Comparison of ENCODE assay signal across 5 worm cellular contexts in the genomic region with DNA sequence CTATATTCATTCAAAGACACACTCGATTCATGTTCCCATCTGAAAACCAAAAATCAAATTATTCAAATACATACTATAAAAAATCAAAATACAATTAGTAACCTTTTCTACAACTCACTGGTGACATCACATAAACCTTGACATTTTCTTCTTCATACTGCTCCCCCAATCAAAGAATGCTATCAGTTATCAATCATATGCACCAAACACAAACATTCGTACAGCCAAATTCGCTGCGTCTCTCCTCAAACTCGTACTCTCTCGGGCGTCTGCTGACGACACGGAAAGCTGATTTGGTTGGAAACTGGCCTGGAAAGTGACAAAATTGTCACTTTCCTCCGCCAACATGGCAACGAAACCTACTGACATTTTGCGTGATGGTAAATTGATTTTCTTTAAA.
TF ChIP-seq lines count a peak whose summit lies in the region.

Gene plc-2 (plus strand): TSS at position 196 of the 400 bp plus-strand sequence.

TF ChIP-seq in whole organism, L1 larva, 84 proteins besides CTCF, POLR2A, EP300 and RAD21:
- TF ChIP-seq lin-35 (GFP tag; optimal IDR thresholded peaks at IDR 0.05; lab: Kevin White, UChicago), result peak in 1 of 2 experiments; percentile 33
- no peak for TF ChIP-seq zag-1 (tag; optimal IDR thresholded peaks at IDR 0.05; lab: Kevin White, UChicago)
- TF ChIP-seq tlp-1 (tag; optimal IDR thresholded peaks at IDR 0.05; lab: Kevin White, UChicago), result no peak
- TF ChIP-seq sox-4 (tag; optimal IDR thresholded peaks at IDR 0.05; lab: Kevin White, UChicago), result no peak
- TF ChIP-seq lin-15B (tag; optimal IDR thresholded peaks at IDR 0.05; lab: Kevin White, UChicago), result no peak
- TF ChIP-seq efl-1 (optimal IDR thresholded peaks at IDR 0.05; lab: Kevin White, UChicago), result no peak
- TF ChIP-seq efl-1 (GFP tag; optimal IDR thresholded peaks at IDR 0.05 in 1 of 2; lab: Kevin White, UChicago), result peak in 1 of 2 experiments; percentile 16
- TF ChIP-seq nhr-85 (tag; lab: Kevin White, UChicago), result peak; percentile 27
- peak; percentile 55 for TF ChIP-seq elt-2 (tag; optimal IDR thresholded peaks at IDR 0.05; lab: Kevin White, UChicago)

TF ChIP-seq in whole organism, L2 larva, 48 proteins besides CTCF, POLR2A, EP300 and RAD21:
- TF ChIP-seq F13H6.1 (tag; optimal IDR thresholded peaks at IDR 0.05; lab: Kevin White, UChicago), result no peak
- TF ChIP-seq nhr-12 (tag; optimal IDR thresholded peaks at IDR 0.05; lab: Kevin White, UChicago), result no peak
- no peak for TF ChIP-seq elt-1 (tag; optimal IDR thresholded peaks at IDR 0.05; lab: Kevin White, UChicago)
- TF ChIP-seq nhr-129 (tag; optimal IDR thresholded peaks at IDR 0.05; lab: Kevin White, UChicago), result no peak
- TF ChIP-seq sma-9 (GFP tag; optimal IDR thresholded peaks at IDR 0.05; lab: Kevin White, UChicago), result no peak
- TF ChIP-seq sma-9 (tag; optimal IDR thresholded peaks at IDR 0.05; lab: Kevin White, UChicago), result no peak
- no peak for TF ChIP-seq nhr-11 (tag; optimal IDR thresholded peaks at IDR 0.05; lab: Kevin White, UChicago)
- no peak for TF ChIP-seq aly-2 (tag; optimal IDR thresholded peaks at IDR 0.05; lab: Kevin White, UChicago)
- no peak for TF ChIP-seq ztf-4 (tag; optimal IDR thresholded peaks at IDR 0.05; lab: Kevin White, UChicago)
- no peak for TF ChIP-seq gmeb-1 (tag; optimal IDR thresholded peaks at IDR 0.05; lab: Kevin White, UChicago)
- TF ChIP-seq lin-39 (tag; optimal IDR thresholded peaks at IDR 0.05; lab: Kevin White, UChicago), result no peak
- TF ChIP-seq crh-2 (tag; optimal IDR thresholded peaks at IDR 0.05; lab: Kevin White, UChicago), result peak; percentile 18
- no peak for TF ChIP-seq egl-27 (tag; optimal IDR thresholded peaks at IDR 0.05; lab: Kevin White, UChicago)
- TF ChIP-seq mab-5 (tag; optimal IDR thresholded peaks at IDR 0.05; lab: Kevin White, UChicago), result no peak
- TF ChIP-seq skn-1 (tag; optimal IDR thresholded peaks at IDR 0.05; lab: Kevin White, UChicago), result no peak
- TF ChIP-seq nhr-25 (tag; optimal IDR thresholded peaks at IDR 0.05; lab: Kevin White, UChicago), result no peak
- peak; percentile 76 for TF ChIP-seq fos-1 (tag; optimal IDR thresholded peaks at IDR 0.05; lab: Kevin White, UChicago)

TF ChIP-seq in whole organism, L3 larva, 47 proteins besides CTCF, POLR2A, EP300 and RAD21:
- peak; percentile 78 for TF ChIP-seq pqm-1 (tag; optimal IDR thresholded peaks at IDR 0.05; lab: Kevin White, UChicago)
- TF ChIP-seq R02D3.7 (tag; optimal IDR thresholded peaks at IDR 0.05; lab: Kevin White, UChicago), result no peak
- no peak for TF ChIP-seq mdl-1 (tag; optimal IDR thresholded peaks at IDR 0.05; lab: Kevin White, UChicago)
- TF ChIP-seq fos-1 (tag; optimal IDR thresholded peaks at IDR 0.05; lab: Kevin White, UChicago), result no peak
- TF ChIP-seq ama-1 (optimal IDR thresholded peaks at IDR 0.05; lab: Kevin White, UChicago), result no peak
- no peak for TF ChIP-seq hmg-11 (tag; optimal IDR thresholded peaks at IDR 0.05; lab: Kevin White, UChicago)
- no peak for TF ChIP-seq zag-1 (tag; optimal IDR thresholded peaks at IDR 0.05; lab: Kevin White, UChicago)
- no peak for TF ChIP-seq eor-1 (tag; optimal IDR thresholded peaks at IDR 0.05; lab: Kevin White, UChicago)
- peak; percentile 47 for TF ChIP-seq jun-1 (tag; optimal IDR thresholded peaks at IDR 0.05; lab: Kevin White, UChicago)
- TF ChIP-seq egl-5 (tag; optimal IDR thresholded peaks at IDR 0.05; lab: Kevin White, UChicago), result no peak
- TF ChIP-seq pha-4 (tag; optimal IDR thresholded peaks at IDR 0.05; lab: Kevin White, UChicago), result peak; percentile 44
- TF ChIP-seq lin-15B (tag; optimal IDR thresholded peaks at IDR 0.05; lab: Kevin White, UChicago), result no peak
- peak; percentile 82 for TF ChIP-seq elt-2 (tag; optimal IDR thresholded peaks at IDR 0.05; lab: Kevin White, UChicago)
- no peak for TF ChIP-seq nhr-76 (tag; optimal IDR thresholded peaks at IDR 0.05; lab: Kevin White, UChicago)
- no peak for TF ChIP-seq aly-2 (tag; optimal IDR thresholded peaks at IDR 0.05; lab: Kevin White, UChicago)

TF ChIP-seq in whole organism, L4 larva, 104 proteins besides CTCF, POLR2A, EP300 and RAD21 (continues in another document):
- TF ChIP-seq mxl-2 (GFP tag; conservative IDR thresholded peaks at IDR 0.05; lab: Robert Waterston, UW) (no peak), spr-1 (tag; optimal IDR thresholded peaks at IDR 0.05; lab: Kevin White, UChicago) (no peak), mxl-3 (GFP tag; optimal IDR thresholded peaks at IDR 0.05; lab: Kevin White, UChicago) (peak; percentile 24), nhr-77 (tag; optimal IDR thresholded peaks at IDR 0.05; lab: Kevin White, UChicago) (peak; percentile 31), mep-1 (tag; optimal IDR thresholded peaks at IDR 0.05; lab: Kevin White, UChicago) (peak; percentile 13), nhr-237 (tag; optimal IDR thresholded peaks at IDR 0.05; lab: Kevin White, UChicago) (no peak), nhr-42 (GFP tag; IDR thresholded peaks at IDR 0.05; lab: Robert Waterston, UW) (no peak), spr-3 (GFP tag; optimal IDR thresholded peaks at IDR 0.05; lab: Kevin White, UChicago) (no peak), ceh-82 (tag; optimal IDR thresholded peaks at IDR 0.05; lab: Kevin White, UChicago) (no peak), ama-1 (optimal IDR thresholded peaks at IDR 0.05; lab: Kevin White, UChicago) (no peak), lsy-2 (tag; optimal IDR thresholded peaks at IDR 0.05; lab: Kevin White, UChicago) (no peak), lin-15B (tag; optimal IDR thresholded peaks at IDR 0.05; lab: Kevin White, UChicago) (no peak), R02D3.7 (tag; optimal IDR thresholded peaks at IDR 0.05; lab: Kevin White, UChicago) (no peak), hlh-30 (tag; optimal IDR thresholded peaks at IDR 0.05; lab: Kevin White, UChicago; ENCODE audit: insufficient read depth) (peak; percentile 44), dpl-1 (GFP tag; optimal IDR thresholded peaks at IDR 0.05; lab: Kevin White, UChicago) (no peak), unc-62 (GFP tag; optimal IDR thresholded peaks at IDR 0.05 in 1 of 2; lab: Kevin White, UChicago) (peak in 1 of 2 experiments; percentile 13), unc-62 (tag; optimal IDR thresholded peaks at IDR 0.05; lab: Kevin White, UChicago) (no peak), nhr-11 (tag; optimal IDR thresholded peaks at IDR 0.05; lab: Kevin White, UChicago) (no peak), lin-38 (GFP tag; IDR thresholded peaks at IDR 0.05; lab: Robert Waterston, UW) (peak; percentile 35; the same call in 1 of the 2 replicates), set-16 (GFP tag; IDR thresholded peaks at IDR 0.05; lab: Robert Waterston, UW) (no peak), pha-4 (GFP tag; IDR thresholded peaks at IDR 0.05; lab: Robert Waterston, UW) (no peak), pha-4 (tag; optimal IDR thresholded peaks at IDR 0.05; lab: Kevin White, UChicago) (peak; percentile 32), nhr-28 (tag; optimal IDR thresholded peaks at IDR 0.05; lab: Kevin White, UChicago) (peak; percentile 82), snpc-1.2 (GFP tag; IDR thresholded peaks at IDR 0.05; lab: Robert Waterston, UW) (no peak), mdl-1 (tag; optimal IDR thresholded peaks at IDR 0.05; lab: Kevin White, UChicago) (no peak), mes-2 (tag; optimal IDR thresholded peaks at IDR 0.05; lab: Kevin White, UChicago; ENCODE audit: poor library complexity, severe bottlenecking) (peak; percentile 35), dmd-6 (GFP tag; IDR thresholded peaks at IDR 0.05; lab: Robert Waterston, UW) (peak; percentile 76)

TF ChIP-seq in whole organism, young adult, 124 proteins besides CTCF, POLR2A, EP300 and RAD21 (continues in another document):
- no peak for TF ChIP-seq repo-1 (tag; optimal IDR thresholded peaks at IDR 0.05; lab: Kevin White, UChicago)
- TF ChIP-seq lin-54 (GFP tag; optimal IDR thresholded peaks at IDR 0.05; lab: Kevin White, UChicago), result no peak
- TF ChIP-seq T26A5.8 (tag; optimal IDR thresholded peaks at IDR 0.05; lab: Kevin White, UChicago), result no peak
- TF ChIP-seq ets-4 (GFP tag; optimal IDR thresholded peaks at IDR 0.05; lab: Kevin White, UChicago), result peak; percentile 25
- TF ChIP-seq Y53F4B.3 (GFP tag; IDR thresholded peaks at IDR 0.05; lab: Robert Waterston, UW), result no peak
- TF ChIP-seq ceh-58 (GFP tag; IDR thresholded peaks at IDR 0.05; lab: Robert Waterston, UW), result no peak
- no peak for TF ChIP-seq ztf-6 (GFP tag; IDR thresholded peaks at IDR 0.05; lab: Robert Waterston, UW)
- no peak for TF ChIP-seq Y67H2A.10 (GFP tag; conservative IDR thresholded peaks at IDR 0.05; lab: Robert Waterston, UW)
- no peak for TF ChIP-seq ama-1 (optimal IDR thresholded peaks at IDR 0.05; lab: Kevin White, UChicago)
- no peak for TF ChIP-seq ama-1 (GFP tag; optimal IDR thresholded peaks at IDR 0.05; lab: Kevin White, UChicago)
- no peak for TF ChIP-seq ztf-28 (GFP tag; IDR thresholded peaks at IDR 0.05; lab: Robert Waterston, UW)
- no peak for TF ChIP-seq tbx-9 (tag; optimal IDR thresholded peaks at IDR 0.05; lab: Kevin White, UChicago; ENCODE audit: borderline replicate concordance)
- no peak for TF ChIP-seq hlh-12 (tag; optimal IDR thresholded peaks at IDR 0.05; lab: Kevin White, UChicago)
- no peak for TF ChIP-seq hsf-1 (GFP tag; IDR thresholded peaks at IDR 0.05; lab: Robert Waterston, UW)
- TF ChIP-seq T07F8.4 (tag; optimal IDR thresholded peaks at IDR 0.05; lab: Kevin White, UChicago), result no peak
- 0 out of 2 replicates have a peak, but pooled peaks have one; percentile 44 for TF ChIP-seq nfyb-1 (GFP tag; IDR thresholded peaks at IDR 0.05; lab: Robert Waterston, UW)
- TF ChIP-seq hmg-1.2 (GFP tag; IDR thresholded peaks at IDR 0.05; lab: Robert Waterston, UW), result peak; percentile 11; the same call in 1 of the 2 replicates
- TF ChIP-seq madf-6 (GFP tag; IDR thresholded peaks at IDR 0.05; lab: Robert Waterston, UW), result no peak
- TF ChIP-seq B0019.2 (GFP tag; conservative IDR thresholded peaks at IDR 0.05; lab: Robert Waterston, UW), result no peak
- no peak for TF ChIP-seq snpc-1.3 (tag; optimal IDR thresholded peaks at IDR 0.05; lab: Kevin White, UChicago; ENCODE audit: insufficient read depth)
- no peak for TF ChIP-seq ztf-18 (tag; optimal IDR thresholded peaks at IDR 0.05; lab: Kevin White, UChicago)
- no peak for TF ChIP-seq bed-2 (GFP tag; IDR thresholded peaks at IDR 0.05; lab: Robert Waterston, UW)
- no peak for TF ChIP-seq akir-1 (GFP tag; optimal IDR thresholded peaks at IDR 0.05; lab: Kevin White, UChicago)
- peak; percentile 5 for TF ChIP-seq attf-5 (GFP tag; optimal IDR thresholded peaks at IDR 0.05; lab: Kevin White, UChicago)
- TF ChIP-seq nhr-179 (tag; optimal IDR thresholded peaks at IDR 0.05; lab: Kevin White, UChicago), result no peak
- no peak for TF ChIP-seq unc-62 (GFP tag; optimal IDR thresholded peaks at IDR 0.05; lab: Kevin White, UChicago)
- peak; percentile 21 for TF ChIP-seq nhr-90 (tag; optimal IDR thresholded peaks at IDR 0.05; lab: Kevin White, UChicago)
- peak; percentile 80 for TF ChIP-seq nhr-80 (tag; optimal IDR thresholded peaks at IDR 0.05; lab: Kevin White, UChicago)
- TF ChIP-seq mxl-1 (tag; optimal IDR thresholded peaks at IDR 0.05; lab: Kevin White, UChicago), result no peak
- TF ChIP-seq him-1 (tag; optimal IDR thresholded peaks at IDR 0.05; lab: Kevin White, UChicago), result no peak
- no peak for TF ChIP-seq ztf-3 (GFP tag; optimal IDR thresholded peaks at IDR 0.05; lab: Kevin White, UChicago)
